Fruit fly (Drosophila melanogaster) whole organism, prepupa: Measurements from ENCODE around the gene CG7246.

Source experiments
- CG11294 ChIP-seq: fragments of 200-800 bp; sonication (Bioruptor generic); IDR thresholded peaks from 2 replicates; pipeline ENCODE4 v1.3.6; 2022; ENCODE audit warnings: missing biosample characterization, missing genetic modification characterization
- CG6792 ChIP-seq: fragments of 200-800 bp; sonication (Bioruptor generic); optimal IDR thresholded peaks from 3 replicates; lab custom pipeline; 2016; ENCODE audit warnings: missing biosample characterization, missing genetic modification characterization
- dsx ChIP-seq: fragments of 200-800 bp; optimal IDR thresholded peaks from 3 replicates; lab custom pipeline; 2019; ENCODE audit warnings: missing biosample characterization, mild to moderate bottlenecking, missing genetic modification characterization, moderate library complexity; ENCODE audit not compliant: poor library complexity, severe bottlenecking
- lz ChIP-seq: fragments of 200-800 bp; sonication (Bioruptor generic); optimal IDR thresholded peaks from 3 replicates; lab custom pipeline; 2016; ENCODE audit warnings: missing biosample characterization, missing genetic modification characterization

CG7246 gene

DNA sequence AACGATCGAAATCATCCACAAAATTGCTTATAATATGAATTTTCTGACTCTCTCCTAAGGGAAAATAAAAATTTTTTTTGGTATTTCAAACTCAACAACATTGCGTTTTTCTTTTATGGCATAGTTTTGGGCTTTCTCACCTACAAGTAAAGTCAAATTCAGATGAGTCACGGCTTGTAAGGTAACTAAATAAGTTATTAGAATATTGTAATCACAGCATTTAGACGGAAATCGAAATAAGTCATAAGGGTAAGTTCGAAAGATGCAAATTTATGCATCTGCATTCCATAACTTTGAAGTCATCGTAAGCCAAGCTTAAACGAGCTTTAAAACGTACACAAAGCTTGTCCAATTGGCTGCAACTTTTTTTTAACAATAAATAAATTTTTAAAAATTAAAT lies 51.4 kb downstream of the CG7246 start:
- TF ChIP-seq CG6792 (GFP tag; lab: Kevin White, UChicago) (no peak), lz (GFP tag; lab: Kevin White, UChicago) (no peak), CG11294 (no peak), dsx (no peak)
